Fruit fly (Drosophila melanogaster): ENCODE results near the gene Zdhhc8.

The Zdhhc8 gene

DNA sequence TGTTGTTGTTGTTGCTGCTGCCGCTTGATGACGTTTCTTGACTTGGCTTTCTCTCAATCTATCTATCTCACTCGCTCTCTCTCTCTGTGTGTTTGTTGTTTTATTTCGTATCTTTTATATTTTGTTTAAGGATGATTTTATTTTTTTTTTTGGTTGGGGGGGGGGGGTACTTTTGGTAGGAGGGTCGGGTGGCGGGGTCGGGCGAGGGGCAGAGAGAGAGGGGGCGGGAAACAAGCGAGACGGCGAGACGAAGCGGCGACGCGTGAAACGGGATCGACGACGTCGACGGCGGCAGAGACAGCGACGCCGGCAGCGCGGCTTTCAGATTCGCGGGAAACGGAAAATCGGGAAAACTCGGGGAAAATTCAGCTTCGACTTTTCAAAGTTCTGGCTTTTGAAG lies 1.3 kb downstream of the Zdhhc8 start:
- TF ChIP-seq tj (GFP tag; optimal IDR thresholded peaks at IDR 0.05) (no peak), CG5204 (GFP tag; optimal IDR thresholded peaks at IDR 0.05) (no peak), CG14711 (tag; optimal IDR thresholded peaks at IDR 0.05) (no peak), cnc (optimal IDR thresholded peaks at IDR 0.05) (no peak), CG7045 (GFP tag; optimal IDR thresholded peaks at IDR 0.05) (no peak), cic (GFP tag; optimal IDR thresholded peaks at IDR 0.05) (no peak), CG1620 (GFP tag; optimal IDR thresholded peaks at IDR 0.05) (no peak), Crg-1 (GFP tag; optimal IDR thresholded peaks at IDR 0.05) (no peak), CG11617 (GFP tag; optimal IDR thresholded peaks at IDR 0.05) (no peak), CG12768 (GFP tag; optimal IDR thresholded peaks at IDR 0.05) (no peak), Clk (GFP tag; optimal IDR thresholded peaks at IDR 0.05) (no peak), CG7101 (tag; optimal IDR thresholded peaks at IDR 0.05) (no peak), Mnt (GFP tag; optimal IDR thresholded peaks at IDR 0.05) (no peak), toe (GFP tag; optimal IDR thresholded peaks at IDR 0.05) (no peak), Hr96 (GFP tag; optimal IDR thresholded peaks at IDR 0.05) (no peak), bab1 (GFP tag; optimal IDR thresholded peaks at IDR 0.05) (no peak), pad (GFP tag; optimal IDR thresholded peaks at IDR 0.05) (no peak), kay (GFP tag; ENCODE audit: borderline replicate concordance) (no peak), CG33017 (tag; optimal IDR thresholded peaks at IDR 0.05) (no peak), ovo (GFP tag; optimal IDR thresholded peaks at IDR 0.05) (no peak)

DNA sequence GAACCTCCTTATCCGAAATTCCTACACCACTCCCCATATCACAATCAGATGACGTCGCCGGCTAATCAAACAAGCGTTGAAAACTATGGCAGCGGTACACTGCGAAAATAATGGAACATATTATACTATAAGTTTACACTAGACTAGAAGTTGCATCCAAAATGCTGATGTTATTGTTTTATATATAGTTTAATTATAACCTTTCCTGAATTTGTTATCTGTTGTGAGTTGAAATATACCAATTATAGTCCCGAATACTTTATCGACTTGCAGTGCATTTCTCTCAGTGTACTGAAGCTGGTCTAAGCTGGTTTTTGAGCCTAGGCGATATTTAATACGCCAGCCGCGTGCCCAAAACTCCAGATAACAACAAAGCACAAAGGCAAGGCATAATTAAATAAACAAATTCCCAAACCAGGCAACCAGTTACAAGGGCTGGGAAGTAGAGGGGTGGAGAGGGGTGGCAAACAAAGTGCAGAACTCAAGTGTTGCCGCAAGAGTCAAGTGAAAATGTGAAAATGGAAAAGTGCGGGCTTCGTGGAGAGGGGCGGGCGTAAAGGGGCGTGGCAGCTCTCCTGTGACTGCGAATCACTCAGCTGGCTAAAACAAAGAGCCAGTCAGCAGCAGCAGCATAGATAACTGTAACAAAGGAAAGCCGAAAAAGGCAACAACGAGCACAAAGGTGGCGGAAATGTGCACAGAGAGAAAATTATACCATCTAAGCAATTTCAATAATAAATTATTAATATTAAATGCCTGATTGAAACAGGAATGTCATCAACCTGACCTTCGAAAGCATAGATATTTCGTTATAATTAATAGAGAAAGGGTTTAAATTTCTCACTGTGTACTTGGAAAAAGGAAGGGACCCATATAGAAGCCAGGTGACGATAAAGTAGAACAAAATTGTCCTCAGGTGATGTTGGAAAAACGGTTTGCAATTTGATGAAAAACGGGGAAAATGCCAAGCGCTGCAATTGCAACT lies 3.6 kb downstream of the Zdhhc8 start:
- peak; percentile 52 for TF ChIP-seq tj (GFP tag; optimal IDR thresholded peaks at IDR 0.05)
- TF ChIP-seq CG11617 (GFP tag; optimal IDR thresholded peaks at IDR 0.05), result peak; percentile 38
- TF ChIP-seq cnc (optimal IDR thresholded peaks at IDR 0.05), result no peak
- TF ChIP-seq pad (GFP tag; optimal IDR thresholded peaks at IDR 0.05), result peak; percentile 20
- no peak for TF ChIP-seq Clk (GFP tag; optimal IDR thresholded peaks at IDR 0.05)
- peak; percentile 60 for TF ChIP-seq CG14711 (tag; optimal IDR thresholded peaks at IDR 0.05)
- TF ChIP-seq CG1620 (GFP tag; optimal IDR thresholded peaks at IDR 0.05), result peak; percentile 26
- TF ChIP-seq Hr96 (GFP tag; optimal IDR thresholded peaks at IDR 0.05), result peak; percentile 11
- TF ChIP-seq CG33017 (tag; optimal IDR thresholded peaks at IDR 0.05), result peak; percentile 45
- TF ChIP-seq ovo (GFP tag; optimal IDR thresholded peaks at IDR 0.05), result peak; percentile 17
- peak; percentile 25 for TF ChIP-seq toe (GFP tag; optimal IDR thresholded peaks at IDR 0.05)
- peak; percentile 64 for TF ChIP-seq CG7101 (tag; optimal IDR thresholded peaks at IDR 0.05)
- TF ChIP-seq bab1 (GFP tag; optimal IDR thresholded peaks at IDR 0.05), result peak; percentile 31
- TF ChIP-seq kay (GFP tag; ENCODE audit: borderline replicate concordance), result no peak
- no peak for TF ChIP-seq CG7045 (GFP tag; optimal IDR thresholded peaks at IDR 0.05)

DNA sequence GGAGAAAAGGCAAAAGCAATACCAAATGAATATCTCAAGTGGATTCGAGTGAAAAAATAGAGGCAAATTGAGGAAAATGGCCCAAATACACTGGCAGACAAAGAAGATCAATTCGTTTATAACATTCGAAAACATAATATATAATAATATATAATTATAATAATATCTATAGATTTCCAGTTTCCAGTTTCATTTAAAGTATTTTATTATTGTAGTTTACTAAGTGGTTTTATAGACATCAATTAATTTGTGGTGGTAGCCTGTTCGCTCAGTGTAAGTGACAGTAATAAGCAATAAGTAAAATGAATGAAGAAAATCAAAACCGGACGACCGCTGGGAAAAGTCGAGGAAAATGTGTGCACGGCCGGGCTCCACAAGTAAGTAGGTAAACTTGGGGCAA lies 5.7 kb downstream of the Zdhhc8 start:
- TF ChIP-seq Crg-1 (GFP tag; optimal IDR thresholded peaks at IDR 0.05), result no peak
- TF ChIP-seq cic (GFP tag; optimal IDR thresholded peaks at IDR 0.05), result no peak

DNA sequence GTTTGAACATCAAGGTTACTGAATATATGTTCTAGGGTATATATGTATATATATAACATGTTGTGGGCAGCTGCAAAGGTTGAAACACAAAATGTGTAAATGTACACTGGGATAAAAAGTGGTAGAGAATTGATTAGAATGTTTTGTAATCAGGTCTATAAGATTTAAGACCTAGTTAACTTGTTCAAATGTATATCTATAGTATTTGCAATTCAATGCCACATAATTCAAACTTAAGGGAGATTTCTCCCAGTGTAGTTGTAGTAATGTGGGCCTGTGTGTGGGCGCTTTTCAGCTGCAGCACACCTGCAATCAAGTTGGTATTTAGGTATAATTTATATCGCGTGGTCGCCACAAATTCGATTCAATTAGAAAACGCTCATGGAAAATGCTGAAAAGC lies 6.8 kb downstream of the Zdhhc8 start:
- no peak for TF ChIP-seq tj (GFP tag; optimal IDR thresholded peaks at IDR 0.05)
- peak; percentile 27 for TF ChIP-seq CG7045 (GFP tag; optimal IDR thresholded peaks at IDR 0.05)
- no peak for TF ChIP-seq toe (GFP tag; optimal IDR thresholded peaks at IDR 0.05)
- no peak for TF ChIP-seq CG1620 (GFP tag; optimal IDR thresholded peaks at IDR 0.05)
- no peak for TF ChIP-seq ovo (GFP tag; optimal IDR thresholded peaks at IDR 0.05)
- TF ChIP-seq Crg-1 (GFP tag; optimal IDR thresholded peaks at IDR 0.05), result no peak
- TF ChIP-seq CG11617 (GFP tag; optimal IDR thresholded peaks at IDR 0.05), result no peak
- no peak for TF ChIP-seq Hr96 (GFP tag; optimal IDR thresholded peaks at IDR 0.05)
- TF ChIP-seq CG14711 (tag; optimal IDR thresholded peaks at IDR 0.05), result peak; percentile 33
- TF ChIP-seq bab1 (GFP tag; optimal IDR thresholded peaks at IDR 0.05), result peak; percentile 9
- no peak for TF ChIP-seq CG12768 (GFP tag; optimal IDR thresholded peaks at IDR 0.05)
- no peak for TF ChIP-seq Mnt (GFP tag; optimal IDR thresholded peaks at IDR 0.05)
- TF ChIP-seq cic (GFP tag; optimal IDR thresholded peaks at IDR 0.05), result no peak
- no peak for TF ChIP-seq pad (GFP tag; optimal IDR thresholded peaks at IDR 0.05)
- no peak for TF ChIP-seq CG33017 (tag; optimal IDR thresholded peaks at IDR 0.05)
- no peak for TF ChIP-seq Clk (GFP tag; optimal IDR thresholded peaks at IDR 0.05)
- peak; percentile 18 for TF ChIP-seq CG7101 (tag; optimal IDR thresholded peaks at IDR 0.05)
- TF ChIP-seq cnc (optimal IDR thresholded peaks at IDR 0.05), result no peak

DNA sequence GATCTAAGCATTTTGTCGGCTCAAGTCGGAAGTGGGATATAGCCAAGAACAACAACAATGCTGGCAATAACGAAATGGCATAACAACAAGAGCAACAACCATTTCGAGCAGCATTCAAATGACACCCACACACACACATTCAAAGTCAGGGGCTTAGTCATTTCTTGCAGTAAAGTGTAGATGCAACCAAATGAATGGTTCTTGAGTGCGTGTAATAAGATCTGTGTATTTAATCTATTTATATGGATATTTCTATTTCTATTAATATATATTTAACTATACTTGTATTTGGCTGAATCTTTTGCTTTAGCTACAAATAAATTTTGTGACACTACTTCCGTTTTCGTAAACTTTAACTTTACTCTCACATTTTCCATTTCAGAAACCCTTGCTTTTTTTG lies 8.3 kb downstream of the Zdhhc8 start:
- TF ChIP-seq cic (GFP tag; optimal IDR thresholded peaks at IDR 0.05) (no peak), Hr96 (GFP tag; optimal IDR thresholded peaks at IDR 0.05) (no peak), CG14711 (tag; optimal IDR thresholded peaks at IDR 0.05) (no peak), bab1 (GFP tag; optimal IDR thresholded peaks at IDR 0.05) (no peak), CG11617 (GFP tag; optimal IDR thresholded peaks at IDR 0.05) (no peak), Clk (GFP tag; optimal IDR thresholded peaks at IDR 0.05) (no peak), CG7045 (GFP tag; optimal IDR thresholded peaks at IDR 0.05) (no peak), CG7101 (tag; optimal IDR thresholded peaks at IDR 0.05) (no peak), kay (GFP tag; ENCODE audit: borderline replicate concordance) (no peak), CG5204 (GFP tag; optimal IDR thresholded peaks at IDR 0.05) (no peak), tj (GFP tag; optimal IDR thresholded peaks at IDR 0.05) (no peak), Crg-1 (GFP tag; optimal IDR thresholded peaks at IDR 0.05) (no peak), cnc (optimal IDR thresholded peaks at IDR 0.05) (no peak), pad (GFP tag; optimal IDR thresholded peaks at IDR 0.05) (no peak), ovo (GFP tag; optimal IDR thresholded peaks at IDR 0.05) (no peak), CG33017 (tag; optimal IDR thresholded peaks at IDR 0.05) (no peak)

DNA sequence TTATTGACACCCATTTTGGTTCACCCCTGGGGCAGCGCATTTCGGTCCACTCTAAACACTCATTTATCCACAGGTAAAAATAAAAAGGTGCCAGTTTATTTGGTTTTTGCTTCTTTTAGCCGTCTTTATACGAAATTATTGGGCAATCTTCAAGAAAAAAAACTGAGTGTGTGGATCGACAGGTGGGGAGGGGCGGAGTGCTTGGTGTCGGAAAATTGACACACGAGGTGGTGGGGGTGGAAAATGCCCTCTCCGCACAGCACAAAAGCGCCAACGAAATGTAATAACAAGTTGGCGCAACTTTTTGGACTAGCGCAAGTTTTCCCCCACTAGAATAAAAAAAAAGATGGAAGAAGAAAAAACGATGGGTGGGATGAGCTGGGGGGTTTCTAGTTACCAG lies 10.5 kb downstream of the Zdhhc8 start:
- TF ChIP-seq CG7045 (GFP tag; optimal IDR thresholded peaks at IDR 0.05) (no peak), tj (GFP tag; optimal IDR thresholded peaks at IDR 0.05) (no peak), CG14711 (tag; optimal IDR thresholded peaks at IDR 0.05) (no peak), cic (GFP tag; optimal IDR thresholded peaks at IDR 0.05) (no peak), bab1 (GFP tag; optimal IDR thresholded peaks at IDR 0.05) (no peak), toe (GFP tag; optimal IDR thresholded peaks at IDR 0.05) (no peak), CG1620 (GFP tag; optimal IDR thresholded peaks at IDR 0.05) (no peak), ovo (GFP tag; optimal IDR thresholded peaks at IDR 0.05) (no peak), pad (GFP tag; optimal IDR thresholded peaks at IDR 0.05) (no peak), cnc (optimal IDR thresholded peaks at IDR 0.05) (no peak), Crg-1 (GFP tag; optimal IDR thresholded peaks at IDR 0.05) (no peak)
